Worm (Caenorhabditis elegans) whole organism, early embryonic: ENCODE data around the gene prkl-1.

Source experiments
- B0310.2 ChIP-seq: sonication (generic microtip); optimal IDR thresholded peaks from 2 replicates; lab custom pipeline; 2016; ENCODE audit warnings: mild to moderate bottlenecking, missing genetic modification characterization, missing compliant biosample characterization
- F13C5.2 ChIP-seq: sonication (generic microtip); optimal IDR thresholded peaks from 2 replicates; lab custom pipeline; 2017; ENCODE audit warnings: mild to moderate bottlenecking, missing genetic modification characterization, inconsistent platforms, missing compliant biosample characterization
- aly-1 ChIP-seq: sonication (generic microtip); optimal IDR thresholded peaks from 2 replicates; lab custom pipeline; 2016; ENCODE audit warnings: missing genetic modification characterization, missing compliant biosample characterization
- ama-1 ChIP-seq: fragments of 150-350 bp; optimal IDR thresholded peaks from 2 replicates; lab custom pipeline; 2014
- ceh-13 ChIP-seq: fragments of 200-800 bp; sonication (Bioruptor generic); optimal IDR thresholded peaks from 2 replicates; lab custom pipeline; 2018; ENCODE audit warnings: mild to moderate bottlenecking, missing genetic modification characterization, missing compliant biosample characterization
- ceh-36 ChIP-seq: sonication (generic microtip); optimal IDR thresholded peaks from 2 replicates; lab custom pipeline; 2016; ENCODE audit warnings: missing genetic modification characterization, inconsistent platforms, missing compliant biosample characterization
- ets-7 ChIP-seq: sonication (generic microtip); optimal IDR thresholded peaks from 2 replicates; lab custom pipeline; 2016; ENCODE audit warnings: missing genotype, missing genetic modification characterization, missing compliant biosample characterization
- flt-1 ChIP-seq: fragments of 200-800 bp; sonication (Bioruptor generic); IDR thresholded peaks from 2 replicates; pipeline ENCODE4 v1.3.6; 2022; ENCODE audit warnings: missing genetic modification characterization, missing compliant biosample characterization
- hmbx-1 ChIP-seq: sonication (generic microtip); optimal IDR thresholded peaks from 2 replicates; lab custom pipeline; 2016; ENCODE audit warnings: mild to moderate bottlenecking, missing genetic modification characterization, missing compliant biosample characterization
- hmg-4 ChIP-seq: fragments of 200-800 bp; sonication (Bioruptor generic); optimal IDR thresholded peaks from 2 replicates; lab custom pipeline; 2018; ENCODE audit warnings: mild to moderate bottlenecking, missing genetic modification characterization, missing compliant biosample characterization
- hnd-1 ChIP-seq: sonication (generic microtip); optimal IDR thresholded peaks from 2 replicates; lab custom pipeline; 2016; ENCODE audit warnings: missing genetic modification characterization, missing compliant biosample characterization
- pes-1 ChIP-seq: fragments of 200-800 bp; sonication (Bioruptor generic); IDR thresholded peaks from 2 replicates; pipeline ENCODE4 v1.3.6; 2022; ENCODE audit warnings: missing genetic modification reagents, missing genetic modification characterization, missing compliant biosample characterization
- scrt-1 ChIP-seq: fragments of 200-800 bp; sonication (Bioruptor generic); IDR thresholded peaks from 2 replicates; pipeline ENCODE4 v1.3.6; 2022; ENCODE audit warnings: missing genetic modification characterization, missing compliant biosample characterization
- sea-1 ChIP-seq: fragments of 200-800 bp; sonication (Bioruptor generic); conservative IDR thresholded peaks from 2 replicates; pipeline ENCODE4 v1.3.6; 2022; ENCODE audit warnings: missing genetic modification characterization, missing compliant biosample characterization
- tbx-11 ChIP-seq: fragments of 200-800 bp; sonication (Bioruptor generic); IDR thresholded peaks from 2 replicates; pipeline ENCODE4 v1.3.6; 2022; ENCODE audit warnings: missing genetic modification characterization, missing compliant biosample characterization
- tbx-37 ChIP-seq: fragments of 200-800 bp; sonication (Bioruptor generic); conservative IDR thresholded peaks from 2 replicates; pipeline ENCODE4 v1.3.6; 2022; ENCODE audit warnings: missing genetic modification reagents, missing genetic modification characterization, missing compliant biosample characterization
- tra-4 ChIP-seq: sonication (generic microtip); optimal IDR thresholded peaks from 2 replicates; lab custom pipeline; 2017; ENCODE audit warnings: missing genetic modification characterization, missing compliant biosample characterization

Gene prkl-1

DNA sequence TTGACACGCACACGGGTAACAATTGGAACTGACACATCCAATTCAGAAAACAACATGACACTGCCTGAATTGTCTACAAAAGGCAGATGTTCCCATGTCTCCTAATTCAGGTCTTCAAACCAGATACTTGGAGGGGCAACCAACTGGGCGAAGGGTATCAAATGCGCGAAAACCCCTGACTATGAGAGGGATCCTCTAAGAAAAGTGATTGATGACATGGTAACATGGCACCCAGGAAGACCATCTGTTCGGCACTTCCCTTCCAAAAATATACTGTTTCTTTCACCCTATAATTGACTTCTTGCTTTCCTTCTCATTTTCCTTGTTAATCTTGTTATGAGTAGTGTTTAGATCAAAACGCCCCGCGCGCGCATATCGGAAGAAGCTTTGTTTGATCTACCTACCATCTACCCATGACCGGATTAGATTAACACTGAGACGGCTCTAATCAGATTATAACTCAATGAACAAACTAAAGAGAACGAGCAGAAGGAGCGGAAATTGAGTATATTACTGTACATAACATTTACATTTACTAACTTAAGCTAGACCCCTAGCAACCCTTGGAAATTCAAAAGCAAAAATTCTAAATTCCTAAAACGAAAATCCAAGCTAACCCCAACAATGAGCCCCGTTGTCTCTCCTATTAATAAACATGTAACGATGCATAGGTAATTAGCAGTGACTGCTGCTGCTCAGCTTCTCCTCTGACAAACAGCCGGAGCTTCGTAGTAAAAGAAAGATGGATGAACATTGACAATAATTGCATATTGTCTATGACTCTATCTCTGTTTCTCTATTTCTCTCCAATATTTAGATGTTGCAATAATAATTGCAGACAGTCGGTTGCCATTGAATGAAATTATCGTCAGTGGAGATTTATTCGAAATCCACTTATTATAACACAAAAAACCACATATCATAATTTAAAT lies 2.0 kb downstream of the prkl-1 start:
- TF ChIP-seq ceh-36 (tag; lab: Kevin White, UChicago) (peak; percentile 3), sea-1 (no peak), scrt-1 (GFP tag; lab: Robert Waterston, UW) (no peak), ets-7 (tag; lab: Kevin White, UChicago) (no peak), ceh-13 (GFP tag; lab: Kevin White, UChicago) (no peak)

DNA sequence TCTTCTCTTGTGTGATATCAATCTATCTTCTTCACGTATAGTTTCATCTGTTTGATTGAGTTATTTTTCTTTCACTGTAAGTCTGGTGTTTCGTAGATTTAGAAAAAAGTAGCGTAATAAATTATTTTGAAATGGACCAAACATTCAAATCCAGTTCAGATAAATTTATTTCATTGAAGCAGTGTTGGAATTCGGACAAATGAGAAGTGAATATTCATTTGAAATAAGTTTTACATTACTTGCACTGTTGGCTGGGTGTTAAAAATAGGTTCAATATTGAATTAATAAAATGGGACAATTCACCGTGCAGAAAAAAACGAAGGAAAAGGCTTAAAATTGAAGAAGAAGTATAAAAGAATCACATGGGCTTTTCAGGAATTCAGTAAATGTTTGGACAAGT lies 8.1 kb downstream of the prkl-1 start:
- no peak for TF ChIP-seq hmbx-1 (tag; lab: Kevin White, UChicago)
- no peak for TF ChIP-seq flt-1 (GFP tag; lab: Robert Waterston, UW)
- TF ChIP-seq tbx-37, result no peak
- no peak for TF ChIP-seq sea-1
- no peak for TF ChIP-seq ceh-36 (tag; lab: Kevin White, UChicago)
- no peak for TF ChIP-seq hmg-4
- TF ChIP-seq pes-1, result no peak
- no peak for TF ChIP-seq tra-4 (tag; lab: Kevin White, UChicago)
- TF ChIP-seq F13C5.2, result no peak

DNA sequence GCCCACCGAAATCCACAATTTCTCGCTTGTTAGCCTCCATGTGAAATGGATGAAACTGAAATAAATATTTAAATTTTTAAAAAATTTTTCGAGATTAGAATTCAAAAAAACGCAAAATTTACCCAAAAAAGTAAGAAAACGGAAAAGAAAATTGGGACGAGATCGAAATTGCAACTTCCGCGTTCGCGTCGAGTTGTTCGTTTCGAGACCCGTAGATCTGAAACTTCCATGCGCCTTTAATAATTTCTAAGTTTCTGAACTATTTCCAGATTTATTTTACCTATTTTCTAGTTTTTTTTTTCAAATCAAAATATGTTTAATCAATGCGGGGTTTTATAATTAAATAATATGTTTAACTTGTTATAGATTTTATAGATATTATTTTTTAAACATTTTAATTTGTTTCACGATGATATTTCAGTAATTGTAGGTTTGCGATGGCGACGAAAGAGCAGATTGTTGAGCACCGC lies 9.6 kb downstream of the prkl-1 start, which contains the start of the genes pgl-1 and him-3:
pgl-1 (minus strand) TSS at position 230 of the 470 bp plus-strand sequence.
him-3 (plus strand) TSS at position 420 of the 470 bp plus-strand sequence.
- no peak for TF ChIP-seq tbx-11 (GFP tag; lab: Robert Waterston, UW)
- no peak for TF ChIP-seq hmg-4
- TF ChIP-seq ceh-13 (GFP tag; lab: Kevin White, UChicago), result no peak
- TF ChIP-seq ama-1, result no peak
- no peak for TF ChIP-seq sea-1
- no peak for TF ChIP-seq ets-7 (tag; lab: Kevin White, UChicago)
- TF ChIP-seq F13C5.2, result no peak
- TF ChIP-seq aly-1 (tag; lab: Kevin White, UChicago), result no peak
- TF ChIP-seq pes-1, result no peak
- no peak for TF ChIP-seq B0310.2
- TF ChIP-seq ceh-36 (tag; lab: Kevin White, UChicago), result no peak
- no peak for TF ChIP-seq hnd-1 (tag; lab: Kevin White, UChicago)
- no peak for TF ChIP-seq tra-4 (tag; lab: Kevin White, UChicago)
- TF ChIP-seq scrt-1 (GFP tag; lab: Robert Waterston, UW), result no peak
- TF ChIP-seq flt-1 (GFP tag; lab: Robert Waterston, UW), result no peak
- no peak for TF ChIP-seq hmbx-1 (tag; lab: Kevin White, UChicago)
- no peak for TF ChIP-seq tbx-37

DNA sequence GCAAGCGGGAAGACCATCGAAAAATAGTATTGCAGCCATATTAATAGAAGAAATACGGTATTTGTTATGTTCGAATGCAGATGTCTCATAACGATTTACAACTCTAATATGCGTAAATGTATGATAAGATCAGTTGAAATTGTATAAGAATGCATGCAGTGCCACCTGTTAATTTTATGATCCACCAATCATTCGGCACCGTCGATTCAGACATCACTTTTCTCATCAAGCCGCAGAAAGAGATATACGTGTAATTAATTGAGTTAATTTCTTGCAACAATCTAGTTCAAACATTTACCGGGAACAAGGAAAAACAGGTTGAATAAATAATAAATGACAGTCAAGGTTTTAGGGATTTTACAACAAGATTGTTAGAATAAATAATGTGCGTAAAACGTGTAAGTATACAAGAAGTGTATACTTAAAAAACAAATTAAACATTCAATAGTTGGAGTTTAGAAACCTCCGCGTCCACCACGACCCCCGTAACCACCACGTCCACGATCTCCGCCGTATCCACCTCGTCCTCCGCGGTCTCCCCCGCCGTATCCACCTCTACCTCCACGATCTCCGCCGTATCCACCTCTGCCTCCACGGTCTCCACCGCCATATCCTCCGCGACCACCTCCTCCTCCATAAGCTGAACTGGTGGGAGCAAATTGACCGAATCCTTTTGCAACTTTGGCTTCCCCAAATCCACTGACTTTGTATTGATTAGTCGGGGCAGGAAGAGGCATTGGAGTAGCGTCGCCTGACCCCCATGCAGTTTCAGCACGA lies 12.4 kb downstream of the prkl-1 start:
- TF ChIP-seq scrt-1 (GFP tag; lab: Robert Waterston, UW) (no peak), tbx-11 (GFP tag; lab: Robert Waterston, UW) (no peak), flt-1 (GFP tag; lab: Robert Waterston, UW) (no peak), hmg-4 (no peak), ets-7 (tag; lab: Kevin White, UChicago) (no peak), hnd-1 (tag; lab: Kevin White, UChicago) (no peak), hmbx-1 (tag; lab: Kevin White, UChicago) (no peak), pes-1 (no peak), ceh-36 (tag; lab: Kevin White, UChicago) (no peak), tbx-37 (no peak), aly-1 (tag; lab: Kevin White, UChicago) (no peak), ceh-13 (GFP tag; lab: Kevin White, UChicago) (no peak), ama-1 (no peak), sea-1 (no peak), tra-4 (tag; lab: Kevin White, UChicago) (no peak), F13C5.2 (no peak), B0310.2 (no peak)

- TF ChIP-seq aly-1 (tag; lab: Kevin White, UChicago) (no peak), hnd-1 (tag; lab: Kevin White, UChicago) (no peak), B0310.2 (no peak), tbx-37 (no peak), F13C5.2 (no peak), hmbx-1 (tag; lab: Kevin White, UChicago) (no peak), pes-1 (no peak), hmg-4 (no peak), tbx-11 (GFP tag; lab: Robert Waterston, UW) (no peak), scrt-1 (GFP tag; lab: Robert Waterston, UW) (no peak), ceh-13 (GFP tag; lab: Kevin White, UChicago) (no peak), ceh-36 (tag; lab: Kevin White, UChicago) (no peak), tra-4 (tag; lab: Kevin White, UChicago) (no peak), ets-7 (tag; lab: Kevin White, UChicago) (no peak), sea-1 (no peak), ama-1 (no peak)
Measured at ce11 chrIV:6972427-6972826, 14.3 kb downstream of the prkl-1 start, which contains the start of gene nhr-249. Gene nhr-249, minus strand, starts transcription at chrIV:6972527.

DNA sequence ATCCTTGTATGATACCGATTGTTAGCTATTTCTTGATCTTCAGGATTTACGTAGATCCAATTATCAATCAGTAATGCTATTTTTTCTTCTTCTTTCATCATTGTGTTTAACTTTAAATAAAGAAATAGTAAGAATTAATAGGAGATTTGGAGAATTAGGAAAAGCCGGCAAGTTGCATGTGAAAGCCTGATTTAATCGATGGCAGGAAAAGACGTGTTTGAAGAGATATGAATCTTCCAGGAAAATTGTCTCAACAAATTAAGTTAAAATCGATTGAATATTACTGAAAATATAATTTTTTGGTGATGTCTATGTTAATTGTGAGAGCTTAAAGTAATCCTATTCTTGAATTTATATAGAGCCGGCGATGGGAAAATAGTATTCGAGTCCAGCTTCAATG lies 15.5 kb downstream of the prkl-1 start, which contains the start of gene ZK381.62:
ZK381.62 (minus strand) TSS at position 101 of the 400 bp plus-strand sequence.
- no peak for TF ChIP-seq tbx-37
- no peak for TF ChIP-seq tbx-11 (GFP tag; lab: Robert Waterston, UW)
- TF ChIP-seq pes-1, result no peak
- TF ChIP-seq hnd-1 (tag; lab: Kevin White, UChicago), result no peak
- TF ChIP-seq F13C5.2, result no peak
- no peak for TF ChIP-seq hmbx-1 (tag; lab: Kevin White, UChicago)
- TF ChIP-seq ets-7 (tag; lab: Kevin White, UChicago), result no peak

ce11 chrIV:6970271-6970670 lies 16.5 kb downstream of the prkl-1 start, which contains the start of gene ZK381.8:
Gene ZK381.8, minus strand, starts transcription at chrIV:6970371.
- no peak for TF ChIP-seq scrt-1 (GFP tag; lab: Robert Waterston, UW)
- no peak for TF ChIP-seq pes-1
- TF ChIP-seq sea-1, result no peak
- TF ChIP-seq tbx-37, result no peak
- TF ChIP-seq F13C5.2, result no peak
- no peak for TF ChIP-seq B0310.2
- TF ChIP-seq tbx-11 (GFP tag; lab: Robert Waterston, UW), result no peak
- no peak for TF ChIP-seq tra-4 (tag; lab: Kevin White, UChicago)
- no peak for TF ChIP-seq aly-1 (tag; lab: Kevin White, UChicago)
